Fruit fly (Drosophila melanogaster): ENCODE measurements around the gene CG4393.

Gene CG4393

DNA sequence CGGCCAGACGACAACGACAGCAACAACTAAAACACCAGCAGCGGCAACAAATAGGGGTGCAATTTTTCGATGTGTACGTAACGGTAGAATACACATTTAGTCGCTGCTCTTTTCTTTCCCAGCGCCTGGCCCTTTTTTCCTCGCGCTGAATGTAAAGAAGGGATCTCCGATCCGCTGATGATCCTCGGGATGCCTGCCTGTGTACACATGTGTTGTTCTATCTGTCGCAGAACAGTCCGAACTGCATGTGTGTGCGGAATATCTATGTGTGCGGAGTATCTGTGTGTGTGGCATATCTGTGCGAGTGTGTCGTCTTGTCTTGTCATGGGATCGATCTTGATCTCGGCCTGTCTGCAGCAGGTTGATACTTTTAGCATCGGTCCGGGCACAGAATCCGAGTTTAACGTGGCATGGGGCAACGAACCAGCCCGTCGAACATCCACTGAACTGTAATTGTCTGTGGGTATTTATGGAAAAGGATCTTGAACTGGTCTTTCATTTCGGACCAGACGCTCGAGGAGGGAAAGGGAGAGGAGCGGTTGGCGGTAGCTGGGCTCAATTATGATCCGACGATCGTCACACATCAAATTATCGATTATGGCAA is 40.8 kb downstream of the CG4393 start:
- no peak for TF ChIP-seq OdsH (GFP tag; optimal IDR thresholded peaks at IDR 0.05)
- TF ChIP-seq ey (GFP tag; optimal IDR thresholded peaks at IDR 0.05): no peak
- no peak for TF ChIP-seq dl (GFP tag; optimal IDR thresholded peaks at IDR 0.05; ENCODE audit: insufficient read depth in 1 of 2, partially characterized antibody in 2 of 2)
- TF ChIP-seq CG9705 (GFP tag; optimal IDR thresholded peaks at IDR 0.05): no peak
- TF ChIP-seq jim (GFP tag; optimal IDR thresholded peaks at IDR 0.05): no peak
- no peak for TF ChIP-seq br (GFP tag; optimal IDR thresholded peaks at IDR 0.05)
- TF ChIP-seq HLH106 (tag; optimal IDR thresholded peaks at IDR 0.05): no peak
- no peak for TF ChIP-seq Sp1 (GFP tag; optimal IDR thresholded peaks at IDR 0.05)
- no peak for TF ChIP-seq lola (GFP tag; optimal IDR thresholded peaks at IDR 0.05)
- no peak for TF ChIP-seq Hnf4 (GFP tag; optimal IDR thresholded peaks at IDR 0.05)
- TF ChIP-seq Dfd (GFP tag; optimal IDR thresholded peaks at IDR 0.05): no peak
- no peak for TF ChIP-seq Jra (GFP tag; optimal IDR thresholded peaks at IDR 0.05)
- TF ChIP-seq Mio (GFP tag; optimal IDR thresholded peaks at IDR 0.05): no peak

DNA sequence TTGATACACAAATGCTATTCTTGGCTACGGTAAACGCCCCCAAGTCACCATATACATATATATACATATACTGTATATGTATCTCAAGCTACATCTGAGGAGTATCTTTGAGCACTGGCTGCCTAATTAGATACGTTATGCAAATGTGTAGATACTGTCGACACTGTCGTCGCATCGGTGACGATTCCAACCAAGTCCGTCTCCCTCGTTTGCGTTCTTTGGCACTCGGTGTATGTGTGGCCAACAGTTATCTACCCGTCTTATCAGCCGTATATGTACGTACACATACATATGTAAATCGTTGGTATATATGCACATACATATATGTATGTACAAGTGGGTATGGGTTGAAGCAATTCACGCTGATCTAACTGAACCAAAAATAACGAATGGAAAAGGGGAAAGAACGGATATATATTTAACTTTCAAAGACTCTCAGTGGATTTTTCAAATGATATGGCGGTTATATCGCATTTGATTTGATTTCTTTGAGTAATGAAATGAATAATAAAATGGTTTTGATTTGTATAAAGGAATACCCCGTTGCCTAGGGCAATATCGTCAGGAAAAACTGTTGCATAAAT is 42.7 kb downstream of the CG4393 start:
- TF ChIP-seq HLH106 (tag; optimal IDR thresholded peaks at IDR 0.05) (no peak), Rel (GFP tag; optimal IDR thresholded peaks at IDR 0.05) (no peak), Rel (tag; optimal IDR thresholded peaks at IDR 0.05) (peak; percentile 97)

DNA sequence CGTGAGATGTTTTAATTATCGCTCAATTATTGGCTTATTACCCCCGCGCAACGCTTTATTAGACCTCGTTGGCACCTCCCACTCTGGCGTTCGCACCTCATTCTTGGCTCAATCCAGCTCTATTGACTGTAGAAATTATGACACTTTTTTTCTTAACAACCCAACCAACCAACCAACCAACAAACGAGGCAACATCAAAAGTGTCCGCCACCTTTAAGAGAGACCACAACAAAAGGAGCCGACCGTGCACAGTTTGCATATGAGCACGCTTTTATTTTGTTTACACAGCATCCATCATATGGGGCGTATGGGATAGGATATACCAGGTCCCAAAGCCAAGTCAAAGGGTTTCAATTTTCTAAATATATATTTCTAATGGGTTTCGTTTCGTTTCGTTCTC is 44.0 kb downstream of the CG4393 start:
- no peak for TF ChIP-seq foxo (GFP tag; optimal IDR thresholded peaks at IDR 0.05)
- TF ChIP-seq Jra (GFP tag; optimal IDR thresholded peaks at IDR 0.05): no peak
- no peak for TF ChIP-seq Vsx2 (GFP tag; optimal IDR thresholded peaks at IDR 0.05; ENCODE audit: partially characterized antibody)
- no peak for TF ChIP-seq pan (optimal IDR thresholded peaks at IDR 0.05)
- no peak for TF ChIP-seq Abd-B (GFP tag; optimal IDR thresholded peaks at IDR 0.05)
- TF ChIP-seq dsf (GFP tag; optimal IDR thresholded peaks at IDR 0.05; ENCODE audit: borderline replicate concordance): no peak
- TF ChIP-seq CG32264 (GFP tag; optimal IDR thresholded peaks at IDR 0.05): no peak

DNA sequence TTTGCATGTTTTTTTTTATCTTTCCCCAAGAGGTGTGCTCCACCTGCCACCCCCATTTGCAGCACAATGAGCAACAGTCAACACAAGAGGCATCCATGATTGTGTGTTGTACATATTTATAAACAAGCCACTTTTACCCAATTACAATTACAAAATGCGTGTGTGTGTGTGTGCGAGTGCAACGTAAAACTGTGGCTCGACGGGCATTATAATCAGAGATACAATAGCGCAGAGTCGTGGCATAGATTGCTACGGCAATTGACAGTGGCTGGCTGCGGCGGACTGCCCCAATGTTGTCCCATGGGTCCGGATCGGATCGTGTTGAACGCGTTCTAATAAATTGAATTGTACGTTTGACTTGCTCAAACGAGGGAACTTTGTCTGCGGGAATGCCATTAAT is 46.3 kb downstream of the CG4393 start:
- TF ChIP-seq Rel (GFP tag; optimal IDR thresholded peaks at IDR 0.05): no peak
- TF ChIP-seq Rel (tag; optimal IDR thresholded peaks at IDR 0.05): peak; percentile 18
- no peak for TF ChIP-seq CG9705 (GFP tag; optimal IDR thresholded peaks at IDR 0.05)
- TF ChIP-seq Hnf4 (GFP tag; optimal IDR thresholded peaks at IDR 0.05): no peak
- TF ChIP-seq dl (GFP tag; optimal IDR thresholded peaks at IDR 0.05; ENCODE audit: insufficient read depth in 1 of 2, partially characterized antibody in 2 of 2): no peak
- TF ChIP-seq foxo (GFP tag; optimal IDR thresholded peaks at IDR 0.05): no peak
- no peak for TF ChIP-seq ey (GFP tag; optimal IDR thresholded peaks at IDR 0.05)
- no peak for TF ChIP-seq CG32264 (GFP tag; optimal IDR thresholded peaks at IDR 0.05)
- no peak for TF ChIP-seq HLH106 (tag; optimal IDR thresholded peaks at IDR 0.05)

DNA sequence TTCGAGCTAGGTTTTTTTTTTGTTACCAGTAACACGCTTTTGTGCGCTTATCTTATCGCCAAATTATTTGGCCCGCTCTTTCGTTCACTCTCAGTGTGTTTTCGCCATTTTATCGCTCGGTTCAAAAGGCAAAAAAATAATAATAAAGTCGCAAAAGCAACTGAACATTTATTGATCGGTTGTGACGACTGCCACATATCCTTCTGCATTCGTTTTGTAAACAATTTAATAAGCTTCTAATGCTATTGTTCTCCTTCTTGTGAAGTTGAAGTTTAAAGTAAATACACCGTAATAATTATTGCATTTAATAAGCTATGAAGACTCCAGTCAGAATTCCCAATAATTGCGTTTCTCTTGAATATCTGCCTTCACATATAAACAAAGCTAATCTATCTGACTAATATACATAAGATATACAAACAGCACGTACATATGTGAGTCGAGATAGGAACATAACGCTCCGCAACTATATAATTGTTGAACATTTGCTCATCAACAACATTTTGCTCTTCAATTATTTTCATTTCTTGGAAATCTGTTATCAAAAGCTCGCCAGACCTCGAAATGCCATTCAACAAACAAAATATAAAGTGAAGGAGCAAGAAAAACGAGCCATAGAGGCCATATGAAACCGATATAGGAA is 47.3 kb downstream of the CG4393 start:
- TF ChIP-seq Rel (GFP tag; optimal IDR thresholded peaks at IDR 0.05) (no peak), Rel (tag; optimal IDR thresholded peaks at IDR 0.05) (peak; percentile 56), CG9705 (GFP tag; optimal IDR thresholded peaks at IDR 0.05) (no peak), br (GFP tag; optimal IDR thresholded peaks at IDR 0.05) (peak; percentile 7), jim (GFP tag; optimal IDR thresholded peaks at IDR 0.05) (no peak), Abd-B (GFP tag; optimal IDR thresholded peaks at IDR 0.05) (no peak), sv (GFP tag; optimal IDR thresholded peaks at IDR 0.05) (no peak), foxo (GFP tag; optimal IDR thresholded peaks at IDR 0.05) (peak in 1 of 2 experiments; percentile 67), Dif (GFP tag; optimal IDR thresholded peaks at IDR 0.05; ENCODE audit: partially characterized antibody) (no peak), dmrt93B (GFP tag; optimal IDR thresholded peaks at IDR 0.05) (no peak), CrebA (GFP tag; optimal IDR thresholded peaks at IDR 0.05; ENCODE audit: borderline replicate concordance) (peak; percentile 1), Hr78 (GFP tag; optimal IDR thresholded peaks at IDR 0.05) (no peak), Dfd (GFP tag; optimal IDR thresholded peaks at IDR 0.05) (no peak), Hnf4 (GFP tag; optimal IDR thresholded peaks at IDR 0.05) (peak; percentile 27), tai (GFP tag; optimal IDR thresholded peaks at IDR 0.05) (peak; percentile 37), GATAd (GFP tag; optimal IDR thresholded peaks at IDR 0.05) (no peak), OdsH (GFP tag; optimal IDR thresholded peaks at IDR 0.05) (peak; percentile 34), Mio (GFP tag; optimal IDR thresholded peaks at IDR 0.05) (no peak), Hr83 (GFP tag; optimal IDR thresholded peaks at IDR 0.05; ENCODE audit: poor library complexity, severe bottlenecking) (no peak), dl (GFP tag; optimal IDR thresholded peaks at IDR 0.05; ENCODE audit: insufficient read depth in 1 of 2, partially characterized antibody in 2 of 2) (no peak), usp (GFP tag; optimal IDR thresholded peaks at IDR 0.05) (no peak), N (GFP tag; optimal IDR thresholded peaks at IDR 0.05) (no peak), Sp1 (GFP tag; optimal IDR thresholded peaks at IDR 0.05) (peak; percentile 32), Vsx2 (GFP tag; optimal IDR thresholded peaks at IDR 0.05; ENCODE audit: partially characterized antibody) (no peak), lola (GFP tag; optimal IDR thresholded peaks at IDR 0.05) (no peak), h (GFP tag; optimal IDR thresholded peaks at IDR 0.05) (peak; percentile 69), rgr (GFP tag; optimal IDR thresholded peaks at IDR 0.05) (peak; percentile 54), dsf (GFP tag; optimal IDR thresholded peaks at IDR 0.05; ENCODE audit: borderline replicate concordance) (no peak), woc (GFP tag; optimal IDR thresholded peaks at IDR 0.05) (peak; percentile 7), sage (GFP tag; optimal IDR thresholded peaks at IDR 0.05) (no peak), brk (GFP tag; optimal IDR thresholded peaks at IDR 0.05) (no peak), Jra (GFP tag; optimal IDR thresholded peaks at IDR 0.05) (no peak), HLH106 (tag; optimal IDR thresholded peaks at IDR 0.05) (peak; percentile 34)

All from whole organism, wandering third instar larva.